Worm (Caenorhabditis elegans): ENCODE measurements around the gene ptr-22.

ce11 chrV:18969590-18970105, 38.5 kb upstream of the ptr-22 start, which contains the start of gene Y39B6A.42:
- TF ChIP-seq nhr-11 (tag; optimal IDR thresholded peaks at IDR 0.05) (no peak), ztf-11 (tag; optimal IDR thresholded peaks at IDR 0.05) (no peak), ceh-44 (GFP tag; IDR thresholded peaks at IDR 0.05) (no peak)
